Worm (Caenorhabditis elegans) whole organism, L4 larva: Measurements from ENCODE around the gene T20D4.12.

Experiments
- F26F4.8 ChIP-seq: fragments of 200-800 bp; sonication (Bioruptor generic); conservative IDR thresholded peaks from 2 replicates; pipeline ENCODE4 v1.3.6; 2022; ENCODE audit warnings: missing genetic modification characterization, missing compliant biosample characterization
- aha-1 ChIP-seq: fragments of 150-350 bp; peaks from one replicate; lab custom pipeline; 2014; ENCODE audit warnings: missing biosample characterization, missing genetic modification characterization
- ceh-20 ChIP-seq: fragments of 200-800 bp; sonication (Bioruptor generic); IDR thresholded peaks from 2 replicates; pipeline ENCODE4 v1.3.6; 2022; ENCODE audit warnings: missing genetic modification reagents, missing genetic modification characterization, missing compliant biosample characterization
- hlh-11 ChIP-seq: fragments of 200-800 bp; sonication (Bioruptor generic); optimal IDR thresholded peaks from 2 replicates; lab custom pipeline; 2018; ENCODE audit warnings: mild to moderate bottlenecking, missing genetic modification characterization, missing compliant biosample characterization
- lim-7 ChIP-seq: fragments of 200-800 bp; sonication (Bioruptor generic); IDR thresholded peaks from 2 replicates; pipeline ENCODE4 v1.3.6; 2022; ENCODE audit warnings: missing genetic modification characterization, missing compliant biosample characterization
- lin-1 ChIP-seq: fragments of 200-800 bp; sonication (Bioruptor generic); IDR thresholded peaks from 2 replicates; pipeline ENCODE4 v1.3.6; 2022; ENCODE audit warnings: missing genetic modification reagents, missing genetic modification characterization, missing compliant biosample characterization
- madf-9 ChIP-seq: fragments of 200-800 bp; sonication (Bioruptor generic); conservative IDR thresholded peaks from 2 replicates; pipeline ENCODE4 v1.3.6; 2022; ENCODE audit warnings: missing genetic modification reagents, missing genetic modification characterization, missing compliant biosample characterization
- nhr-10 ChIP-seq: fragments of 150-350 bp; optimal IDR thresholded peaks from 2 replicates; lab custom pipeline; 2014; ENCODE audit warnings: missing biosample characterization, missing genetic modification characterization
- nhr-111 ChIP-seq: fragments of 200-800 bp; sonication (Bioruptor generic); optimal IDR thresholded peaks from 2 replicates; lab custom pipeline; 2018; ENCODE audit warnings: mild to moderate bottlenecking, missing genetic modification characterization, missing compliant biosample characterization
- nhr-25 ChIP-seq: sonication (generic microtip); optimal IDR thresholded peaks from 2 replicates; lab custom pipeline; 2017; ENCODE audit warnings: missing genetic modification characterization, mild to moderate bottlenecking, missing compliant biosample characterization, antibody characterized with exemption, moderate library complexity, borderline replicate concordance; ENCODE audit not compliant: insufficient read depth
- pha-4 ChIP-seq, 2 experiments: fragments of 150-350 bp in 1 of 2; fragments of 200-800 bp in 1 of 2; sonication (Bioruptor generic) in 1 of 2; IDR thresholded peaks in 1 of 2; optimal IDR thresholded peaks in 1 of 2; 2 replicates each; pipeline versions ENCODE4 v1.3.6 to Lab custom; 2014 to 2022; ENCODE audit warnings: missing genetic modification characterization in 2 of 2, missing genetic modification reagents in 2 of 2, missing biosample characterization in 1 of 2, missing compliant biosample characterization in 1 of 2
- set-16 ChIP-seq: fragments of 200-800 bp; sonication (Bioruptor generic); IDR thresholded peaks from 2 replicates; pipeline ENCODE4 v1.3.6; 2022; ENCODE audit warnings: missing genetic modification reagents, missing genetic modification characterization, missing compliant biosample characterization
- unc-62 ChIP-seq, 3 experiments: fragments of 150-350 bp in 1 of 3; sonication (generic microtip); optimal IDR thresholded peaks in 2 of 3; peaks in 1 of 3; 1 replicate in 1 of 3; 2 replicates in 2 of 3; lab custom pipeline; 2014 to 2017; ENCODE audit warnings: missing biosample characterization in 3 of 3, missing genetic modification characterization in 3 of 3, missing genetic modification reagents in 3 of 3, missing genotype in 1 of 3
- zag-1 ChIP-seq: fragments of 150-350 bp; optimal IDR thresholded peaks from 2 replicates; lab custom pipeline; 2014; ENCODE audit warnings: missing biosample characterization, missing genetic modification characterization
- ztf-11 ChIP-seq: fragments of 150-350 bp; optimal IDR thresholded peaks from 2 replicates; lab custom pipeline; 2014; ENCODE audit warnings: missing biosample characterization, missing genetic modification characterization

T20D4.12 gene

ce11 chrV:3431535-3431990 lies 34.7 kb downstream of the T20D4.12 start, which contains the start of the genes T20D4.19 and srj-9:
TSS of gene T20D4.19 (minus strand) at chrV:3431635.
TSS of gene srj-9 (plus strand) at chrV:3431940.
- TF ChIP-seq lin-1 (GFP tag; lab: Robert Waterston, UW) (no peak), unc-62 (GFP tag; optimal IDR thresholded peaks at IDR 0.05 in 1 of 2; lab: Kevin White, UChicago) (peak in 1 of 2 experiments; percentile 51), unc-62 (tag; optimal IDR thresholded peaks at IDR 0.05; lab: Kevin White, UChicago) (no peak)

ce11 chrV:3442609-3443008 lies 45.7 kb downstream of the T20D4.12 start:
- no peak for TF ChIP-seq hlh-11
- peak; percentile 81 for TF ChIP-seq aha-1 (tag; lab: Kevin White, UChicago)

- no peak for TF ChIP-seq nhr-10 (tag; lab: Kevin White, UChicago)
- TF ChIP-seq nhr-111 (GFP tag; lab: Kevin White, UChicago): no peak
- TF ChIP-seq ceh-20 (GFP tag; lab: Robert Waterston, UW): no peak
- no peak for TF ChIP-seq zag-1
- no peak for TF ChIP-seq pha-4 (GFP tag; IDR thresholded peaks at IDR 0.05; lab: Robert Waterston, UW)
- TF ChIP-seq pha-4 (tag; optimal IDR thresholded peaks at IDR 0.05; lab: Kevin White, UChicago): no peak
- TF ChIP-seq nhr-25: no peak
- no peak for TF ChIP-seq madf-9 (GFP tag; lab: Robert Waterston, UW)
- no peak for TF ChIP-seq set-16 (GFP tag; lab: Robert Waterston, UW)
- TF ChIP-seq lim-7: no peak
- no peak for TF ChIP-seq ztf-11
These were observed 47.9 kb downstream of the T20D4.12 start, which contains the start of gene cfz-2 for ce11 chrV:3444777-3445089. TSS of gene cfz-2 (minus strand) at chrV:3444877.

ce11 chrV:3445090-3445832 lies 48.4 kb downstream of the T20D4.12 start:
- TF ChIP-seq unc-62 (GFP tag; optimal IDR thresholded peaks at IDR 0.05 in 1 of 2; lab: Kevin White, UChicago): peak in 1 of 2 experiments; percentile 83
- no peak for TF ChIP-seq unc-62 (tag; optimal IDR thresholded peaks at IDR 0.05; lab: Kevin White, UChicago)
- no peak for TF ChIP-seq F26F4.8 (GFP tag; lab: Robert Waterston, UW)
